Fruit fly (Drosophila melanogaster) whole organism, embryonic: ENCODE data around the gene UQCR-C2.

Source experiments
- Asciz ChIP-seq: fragments of 200-800 bp; sonication (Bioruptor generic); optimal IDR thresholded peaks from 2 replicates; lab custom pipeline; 2017; ENCODE audit warnings: missing biosample characterization, mild to moderate bottlenecking, missing genetic modification characterization, missing genetic modification reagents
- BtbVII ChIP-seq: fragments of 200-800 bp; sonication (Bioruptor generic); optimal IDR thresholded peaks from 3 replicates; lab custom pipeline; 2017; ENCODE audit warnings: missing biosample characterization, mild to moderate bottlenecking, missing genetic modification characterization
- CG1024 ChIP-seq: fragments of 200-800 bp; sonication (Bioruptor generic); IDR thresholded peaks from 2 replicates; pipeline ENCODE4 v1.3.6; 2022; ENCODE audit warnings: missing biosample characterization, missing genetic modification characterization
- CG10565 ChIP-seq: fragments of 200-800 bp; sonication (Bioruptor generic); optimal IDR thresholded peaks from 3 replicates; lab custom pipeline; 2016; ENCODE audit warnings: missing biosample characterization, mild to moderate bottlenecking, missing genetic modification characterization
- CG12219 ChIP-seq: fragments of 200-800 bp; sonication (Bioruptor generic); optimal IDR thresholded peaks from 3 replicates; lab custom pipeline; 2018; ENCODE audit warnings: missing biosample characterization, mild to moderate bottlenecking, missing genetic modification characterization
- CG12659 ChIP-seq: fragments of 200-800 bp; sonication (Bioruptor generic); optimal IDR thresholded peaks from 3 replicates; lab custom pipeline; 2017; ENCODE audit warnings: mild to moderate bottlenecking, missing biosample characterization, missing genetic modification reagents, missing genetic modification characterization
- CG12942 ChIP-seq: fragments of 200-800 bp; sonication (Bioruptor generic); optimal IDR thresholded peaks from 3 replicates; lab custom pipeline; 2016; ENCODE audit warnings: missing biosample characterization, missing genetic modification characterization
- CG13296 ChIP-seq: fragments of 200-800 bp; sonication (Bioruptor generic); optimal IDR thresholded peaks from 3 replicates; lab custom pipeline; 2018; ENCODE audit warnings: missing biosample characterization, mild to moderate bottlenecking, missing genetic modification characterization
- CG15269 ChIP-seq: fragments of 200-800 bp; sonication (Bioruptor generic); optimal IDR thresholded peaks from 2 replicates; lab custom pipeline; 2018; ENCODE audit warnings: missing biosample characterization, mild to moderate bottlenecking, missing genetic modification characterization, moderate library complexity
- CG1602 ChIP-seq: fragments of 200-800 bp; sonication (Bioruptor generic); optimal IDR thresholded peaks from 3 replicates; lab custom pipeline; 2016; ENCODE audit warnings: missing biosample characterization, missing genetic modification characterization
- CG17328 ChIP-seq: fragments of 200-800 bp; sonication (Bioruptor generic); IDR thresholded peaks from 2 replicates; pipeline ENCODE4 v1.3.6; 2022; ENCODE audit warnings: missing biosample characterization, missing genetic modification characterization
- CG17361 ChIP-seq: fragments of 200-800 bp; sonication (Bioruptor generic); IDR thresholded peaks from 3 replicates; pipeline ENCODE4 v1.3.6; 2022; ENCODE audit warnings: missing biosample characterization, missing genetic modification characterization
- CG17385 ChIP-seq: fragments of 200-800 bp; sonication (Bioruptor generic); optimal IDR thresholded peaks from 3 replicates; lab custom pipeline; 2018; ENCODE audit warnings: missing biosample characterization, mild to moderate bottlenecking, missing genetic modification characterization
- CG18599 ChIP-seq: fragments of 200-800 bp; sonication (Bioruptor generic); optimal IDR thresholded peaks from 3 replicates; lab custom pipeline; 2017; ENCODE audit warnings: missing biosample characterization, missing genetic modification characterization, mild to moderate bottlenecking, moderate library complexity, missing genetic modification reagents
- CG2875 ChIP-seq: fragments of 200-800 bp; sonication (Bioruptor generic); optimal IDR thresholded peaks from 2 replicates; lab custom pipeline; 2017; ENCODE audit warnings: missing biosample characterization, mild to moderate bottlenecking, missing genetic modification characterization, missing genetic modification reagents
- CG2889 ChIP-seq: fragments of 200-800 bp; sonication (Bioruptor generic); IDR thresholded peaks from 3 replicates; pipeline ENCODE4 v1.3.6; 2022; ENCODE audit warnings: missing biosample characterization, missing genetic modification characterization
- CG30403 ChIP-seq: fragments of 200-800 bp; sonication (Bioruptor generic); optimal IDR thresholded peaks from 3 replicates; lab custom pipeline; 2016; ENCODE audit warnings: missing biosample characterization, missing genetic modification characterization
- CG4328 ChIP-seq: fragments of 200-800 bp; sonication (Bioruptor generic); optimal IDR thresholded peaks from 3 replicates; lab custom pipeline; 2017; ENCODE audit warnings: missing biosample characterization, missing genetic modification reagents, missing genetic modification characterization
- CG43689 ChIP-seq: fragments of 200-800 bp; sonication (Bioruptor generic); IDR thresholded peaks from 2 replicates; pipeline ENCODE4 v1.3.6; 2022; ENCODE audit warnings: missing biosample characterization, missing genetic modification characterization
- Dip2 ChIP-seq: fragments of 200-800 bp; sonication (Bioruptor generic); IDR thresholded peaks from 2 replicates; pipeline ENCODE4 v1.3.6; 2022; ENCODE audit warnings: missing biosample characterization, missing genetic modification characterization
- Doc3 ChIP-seq: fragments of 200-800 bp; sonication (Bioruptor generic); IDR thresholded peaks from 3 replicates; pipeline ENCODE4 v1.3.6; 2022; ENCODE audit warnings: missing biosample characterization, missing genetic modification characterization; ENCODE audit not compliant: partially characterized antibody
- Drgx ChIP-seq: fragments of 200-800 bp; sonication (Bioruptor generic); IDR thresholded peaks from 2 replicates; pipeline ENCODE4 v1.3.6; 2022; ENCODE audit warnings: missing biosample characterization, missing genetic modification characterization
- Ets65A ChIP-seq: fragments of 200-800 bp; sonication (Bioruptor generic); peaks from one replicate; lab custom pipeline; 2016; ENCODE audit warnings: missing biosample characterization, missing genetic modification characterization
- Gug ChIP-seq: fragments of 200-800 bp; sonication (Bioruptor generic); IDR thresholded peaks from 4 replicates; pipeline ENCODE4 v1.3.6; 2022; ENCODE audit warnings: missing biosample characterization, missing genetic modification characterization
- Hmx ChIP-seq: fragments of 200-800 bp; sonication (Bioruptor generic); optimal IDR thresholded peaks from 2 replicates; lab custom pipeline; 2016; ENCODE audit warnings: missing biosample characterization, missing genetic modification characterization
- Hr3 ChIP-seq: fragments of 200-800 bp; sonication (Bioruptor generic); optimal IDR thresholded peaks from 3 replicates; lab custom pipeline; 2016; ENCODE audit warnings: missing biosample characterization, missing genetic modification characterization
- Nf-YC ChIP-seq: fragments of 200-800 bp; optimal IDR thresholded peaks from 3 replicates; lab custom pipeline; 2019; ENCODE audit warnings: missing biosample characterization, mild to moderate bottlenecking, missing genetic modification characterization, moderate library complexity
- Oaz ChIP-seq: fragments of 200-800 bp; sonication (Bioruptor generic); IDR thresholded peaks from 2 replicates; pipeline ENCODE4 v1.3.6; 2022; ENCODE audit warnings: missing biosample characterization, missing genetic modification characterization
- Ptx1 ChIP-seq: fragments of 200-800 bp; sonication (Bioruptor generic); IDR thresholded peaks from 2 replicates; pipeline ENCODE4 v1.3.6; 2022; ENCODE audit warnings: missing biosample characterization, missing genetic modification characterization
- Six4 ChIP-seq: fragments of 200-800 bp; sonication (Bioruptor generic); optimal IDR thresholded peaks from 2 replicates; lab custom pipeline; 2016; ENCODE audit warnings: missing biosample characterization, missing genetic modification characterization
- Sox102F ChIP-seq: fragments of 200-800 bp; sonication (Bioruptor generic); optimal IDR thresholded peaks from 2 replicates; lab custom pipeline; 2018; ENCODE audit warnings: missing biosample characterization, mild to moderate bottlenecking, missing genetic modification characterization, moderate library complexity
- ara ChIP-seq: fragments of 200-800 bp; sonication (Bioruptor generic); IDR thresholded peaks from 2 replicates; pipeline ENCODE4 v1.3.6; 2022; ENCODE audit warnings: missing biosample characterization, missing genetic modification characterization
- az2 ChIP-seq: fragments of 200-800 bp; sonication (Bioruptor generic); optimal IDR thresholded peaks from 3 replicates; lab custom pipeline; 2016; ENCODE audit warnings: missing biosample characterization, missing genetic modification characterization
- bcd ChIP-seq: fragments of 200-800 bp; sonication (Bioruptor generic); optimal IDR thresholded peaks from 2 replicates; lab custom pipeline; 2017; ENCODE audit warnings: missing biosample characterization, mild to moderate bottlenecking, missing genetic modification characterization
- bsh ChIP-seq, 2 experiments: fragments of 200-800 bp; sonication (Bioruptor generic); optimal IDR thresholded peaks; 2 replicates each; lab custom pipeline; 2017 to 2018; ENCODE audit warnings: mild to moderate bottlenecking in 2 of 2, missing biosample characterization in 2 of 2, missing genetic modification characterization in 2 of 2, moderate library complexity in 1 of 2
- cato ChIP-seq: fragments of 200-800 bp; sonication (Bioruptor generic); optimal IDR thresholded peaks from 2 replicates; lab custom pipeline; 2016; ENCODE audit warnings: missing biosample characterization, missing genetic modification characterization, borderline replicate concordance
- chif ChIP-seq, 2 experiments: fragments of 200-800 bp; sonication (Bioruptor generic); optimal IDR thresholded peaks; 3 replicates each; lab custom pipeline; 2016; ENCODE audit warnings: missing biosample characterization in 2 of 2, missing genetic modification characterization in 2 of 2
- dysf ChIP-seq: fragments of 200-800 bp; sonication (Bioruptor generic); IDR thresholded peaks from 3 replicates; pipeline ENCODE4 v1.3.6; 2022; ENCODE audit warnings: missing biosample characterization, missing genetic modification characterization
- lilli ChIP-seq: fragments of 200-800 bp; sonication (Bioruptor generic); optimal IDR thresholded peaks from 3 replicates; lab custom pipeline; 2016; ENCODE audit warnings: missing biosample characterization, missing genetic modification characterization
- nerfin-1 ChIP-seq: fragments of 200-800 bp; sonication (Bioruptor generic); optimal IDR thresholded peaks from 3 replicates; lab custom pipeline; 2019; ENCODE audit warnings: missing biosample characterization, mild to moderate bottlenecking, missing genetic modification characterization, moderate library complexity
- phol ChIP-seq: fragments of 200-800 bp; sonication (Bioruptor generic); optimal IDR thresholded peaks from 3 replicates; lab custom pipeline; 2018; ENCODE audit warnings: missing biosample characterization, mild to moderate bottlenecking, missing genetic modification characterization, moderate library complexity
- salm ChIP-seq: fragments of 200-800 bp; sonication (Bioruptor generic); optimal IDR thresholded peaks from 2 replicates; lab custom pipeline; 2018; ENCODE audit warnings: missing biosample characterization, mild to moderate bottlenecking, missing genetic modification characterization
- scrt ChIP-seq: fragments of 200-800 bp; sonication (Bioruptor generic); optimal IDR thresholded peaks from 2 replicates; lab custom pipeline; 2018; ENCODE audit warnings: missing biosample characterization, mild to moderate bottlenecking, missing genetic modification characterization, moderate library complexity
- sens ChIP-seq: fragments of 200-800 bp; sonication (Bioruptor generic); peaks from one replicate; lab custom pipeline; 2016; ENCODE audit warnings: missing biosample characterization, missing genetic modification characterization
- slbo ChIP-seq: fragments of 200-800 bp; sonication (Bioruptor generic); IDR thresholded peaks from 2 replicates; pipeline ENCODE4 v1.3.6; 2022; ENCODE audit warnings: missing biosample characterization, missing genetic modification characterization
- ttk ChIP-seq: fragments of 200-800 bp; sonication (Bioruptor generic); IDR thresholded peaks from 2 replicates; pipeline ENCODE4 v2.1.2; 2022; ENCODE audit warnings: missing biosample characterization, missing genetic modification characterization
- tup ChIP-seq: fragments of 200-800 bp; sonication (Bioruptor generic); optimal IDR thresholded peaks from 2 replicates; lab custom pipeline; 2016; ENCODE audit warnings: missing biosample characterization, mild to moderate bottlenecking, missing genetic modification characterization, moderate library complexity
- twi ChIP-seq: fragments of 200-800 bp; optimal IDR thresholded peaks from 2 replicates; lab custom pipeline; 2019; ENCODE audit warnings: missing biosample characterization, mild to moderate bottlenecking, missing genetic modification characterization, moderate library complexity
- unpg ChIP-seq: fragments of 200-800 bp; sonication (Bioruptor generic); optimal IDR thresholded peaks from 3 replicates; lab custom pipeline; 2018; ENCODE audit warnings: missing biosample characterization, mild to moderate bottlenecking, missing genetic modification characterization, moderate library complexity
- zen2 ChIP-seq: fragments of 200-800 bp; sonication (Bioruptor generic); IDR thresholded peaks from 3 replicates; pipeline ENCODE4 v1.3.6; 2022; ENCODE audit warnings: missing biosample characterization, missing genetic modification characterization; ENCODE audit not compliant: partially characterized antibody
- zf30C ChIP-seq: fragments of 200-800 bp; sonication (Bioruptor generic); optimal IDR thresholded peaks from 3 replicates; lab custom pipeline; 2018; ENCODE audit warnings: missing biosample characterization, mild to moderate bottlenecking, missing genetic modification characterization

UQCR-C2 gene

dm6 chr3L:16567495-16567894 is 16.4 kb upstream of the UQCR-C2 start (continued):
- peak; percentile 44 for TF ChIP-seq CG13296 (GFP tag; lab: Kevin White, UChicago)
- peak; percentile 46 for TF ChIP-seq bcd (GFP tag; lab: Kevin White, UChicago)
- TF ChIP-seq CG30403 = peak; percentile 43
- peak; percentile 61 for TF ChIP-seq Ptx1 (GFP tag; lab: Robert Waterston, UW)
- peak; percentile 36 for TF ChIP-seq Ets65A
- TF ChIP-seq CG4328 (GFP tag; lab: Kevin White, UChicago) = peak; percentile 56
- no peak for TF ChIP-seq CG43689
- peak; percentile 57; the same call in 2 of the 3 replicates for TF ChIP-seq dysf (GFP tag; lab: Robert Waterston, UW)
- TF ChIP-seq twi (tag; lab: Kevin White, UChicago) = peak; percentile 47
- TF ChIP-seq CG15269 = peak; percentile 71
- TF ChIP-seq sens = peak; percentile 65
- peak; percentile 49 for TF ChIP-seq scrt (GFP tag; lab: Kevin White, UChicago)
- TF ChIP-seq salm (tag; lab: Kevin White, UChicago) = peak; percentile 64
- TF ChIP-seq az2 (GFP tag; lab: Kevin White, UChicago) = peak; percentile 59
- TF ChIP-seq BtbVII (GFP tag; lab: Kevin White, UChicago) = peak; percentile 2
- peak; percentile 14 for TF ChIP-seq lilli (GFP tag; lab: Kevin White, UChicago)
- TF ChIP-seq chif (GFP tag; optimal IDR thresholded peaks at IDR 0.05; lab: Kevin White, UChicago) = peak in 1 of 2 experiments; percentile 18
- TF ChIP-seq CG17361 (GFP tag; lab: Robert Waterston, UW) = peak; percentile 73
- TF ChIP-seq bsh (GFP tag; optimal IDR thresholded peaks at IDR 0.05; lab: Kevin White, UChicago) = peak in 1 of 2 experiments; percentile 84
- TF ChIP-seq CG17328 (GFP tag; lab: Robert Waterston, UW) = peak; percentile 53
- TF ChIP-seq nerfin-1 = peak; percentile 71
- peak; percentile 77 for TF ChIP-seq unpg (GFP tag; lab: Kevin White, UChicago)
- no peak for TF ChIP-seq CG2889 (GFP tag; lab: Robert Waterston, UW)
- peak; percentile 65 for TF ChIP-seq CG12219 (GFP tag; lab: Kevin White, UChicago)
- no peak for TF ChIP-seq Gug (GFP tag; lab: Robert Waterston, UW)
- TF ChIP-seq zen2 (GFP tag; lab: Robert Waterston, UW) = no peak
- peak; percentile 71 for TF ChIP-seq Asciz (GFP tag; lab: Kevin White, UChicago)
- peak; percentile 39 for TF ChIP-seq CG12942 (GFP tag; lab: Kevin White, UChicago)
- no peak for TF ChIP-seq tup (GFP tag; lab: Kevin White, UChicago)
- peak; percentile 59 for TF ChIP-seq CG17385 (GFP tag; lab: Kevin White, UChicago)
- no peak for TF ChIP-seq Drgx
- TF ChIP-seq Hmx (GFP tag; lab: Kevin White, UChicago) = no peak
- TF ChIP-seq Doc3 (GFP tag; lab: Robert Waterston, UW) = no peak
- peak; percentile 41 for TF ChIP-seq CG1602 (GFP tag; lab: Kevin White, UChicago)
- no peak for TF ChIP-seq Dip2 (GFP tag; lab: Robert Waterston, UW)
- TF ChIP-seq CG10565 (GFP tag; lab: Kevin White, UChicago) = no peak
- TF ChIP-seq ara (GFP tag; lab: Robert Waterston, UW) = peak; percentile 57; the same call in 1 of the 2 replicates
- peak; percentile 32; the same call in 1 of the 2 replicates for TF ChIP-seq CG1024 (GFP tag; lab: Robert Waterston, UW)
- TF ChIP-seq CG18599 = peak; percentile 35
- peak; percentile 43 for TF ChIP-seq Hr3 (GFP tag; lab: Kevin White, UChicago)
- peak; percentile 50 for TF ChIP-seq CG2875 (GFP tag; lab: Kevin White, UChicago)
- peak; percentile 35 for TF ChIP-seq slbo (GFP tag; lab: Robert Waterston, UW)
- TF ChIP-seq ttk (GFP tag; lab: Robert Waterston, UW) = 0 out of 2 replicates have a peak, but pooled peaks have one; percentile 38
- peak; percentile 79 for TF ChIP-seq phol (tag; lab: Kevin White, UChicago)
- peak; percentile 33 for TF ChIP-seq CG12659 (GFP tag; lab: Kevin White, UChicago)
- peak; percentile 40 for TF ChIP-seq Nf-YC
- TF ChIP-seq Oaz (GFP tag; lab: Robert Waterston, UW) = peak; percentile 47; the same call in 1 of the 2 replicates
- TF ChIP-seq cato (GFP tag; lab: Kevin White, UChicago) = peak; percentile 6
- peak; percentile 42 for TF ChIP-seq Six4 (GFP tag; lab: Kevin White, UChicago)
- peak; percentile 84 for TF ChIP-seq Sox102F (GFP tag; lab: Kevin White, UChicago)
- TF ChIP-seq zf30C (GFP tag; lab: Kevin White, UChicago) = peak; percentile 60
